Worm (Caenorhabditis elegans): ENCODE measurements around the gene ZK381.2.

- TF ChIP-seq F13C5.2 (tag; optimal IDR thresholded peaks at IDR 0.05) (no peak), ama-1 (optimal IDR thresholded peaks at IDR 0.05) (no peak)
Measured at ce11 chrIV:6958696-6959095, 6.6 kb upstream of the ZK381.2 start.

All from whole organism, early embryonic.